Fruit fly (Drosophila melanogaster): ENCODE data around the gene CG34244.

CG34244 gene

dm6 chr3L:14262770-14263169, 27.0 kb upstream of the CG34244 start:
- TF ChIP-seq EcR (GFP tag; optimal IDR thresholded peaks at IDR 0.05), result no peak
- no peak for TF ChIP-seq CG9948 (tag; optimal IDR thresholded peaks at IDR 0.05)
- TF ChIP-seq CG17806 (tag; optimal IDR thresholded peaks at IDR 0.05), result no peak
- TF ChIP-seq CG34367 (tag; optimal IDR thresholded peaks at IDR 0.05), result no peak
- TF ChIP-seq CG10348 (GFP tag; IDR thresholded peaks at IDR 0.05), result no peak
- TF ChIP-seq fd96Ca (GFP tag; IDR thresholded peaks at IDR 0.05), result no peak
- no peak for TF ChIP-seq CG15710 (tag; optimal IDR thresholded peaks at IDR 0.05)
- TF ChIP-seq CG32121 (GFP tag; IDR thresholded peaks at IDR 0.05), result no peak
- no peak for TF ChIP-seq Ets98B (GFP tag; IDR thresholded peaks at IDR 0.05)
- TF ChIP-seq Pif1A (GFP tag; optimal IDR thresholded peaks at IDR 0.05), result no peak
- TF ChIP-seq Pif1B (GFP tag; optimal IDR thresholded peaks at IDR 0.05), result no peak
- TF ChIP-seq rn (GFP tag; IDR thresholded peaks at IDR 0.05), result no peak
- TF ChIP-seq CG8159 (tag; optimal IDR thresholded peaks at IDR 0.05), result no peak
- TF ChIP-seq CG4496 (GFP tag; IDR thresholded peaks at IDR 0.05), result no peak
- TF ChIP-seq CG14655 (GFP tag; optimal IDR thresholded peaks at IDR 0.05), result no peak
- no peak for TF ChIP-seq Snoo (tag; optimal IDR thresholded peaks at IDR 0.05)
- no peak for TF ChIP-seq CG13204 (GFP tag; optimal IDR thresholded peaks at IDR 0.05)
- no peak for TF ChIP-seq CG8301 (tag; optimal IDR thresholded peaks at IDR 0.05)

DNA sequence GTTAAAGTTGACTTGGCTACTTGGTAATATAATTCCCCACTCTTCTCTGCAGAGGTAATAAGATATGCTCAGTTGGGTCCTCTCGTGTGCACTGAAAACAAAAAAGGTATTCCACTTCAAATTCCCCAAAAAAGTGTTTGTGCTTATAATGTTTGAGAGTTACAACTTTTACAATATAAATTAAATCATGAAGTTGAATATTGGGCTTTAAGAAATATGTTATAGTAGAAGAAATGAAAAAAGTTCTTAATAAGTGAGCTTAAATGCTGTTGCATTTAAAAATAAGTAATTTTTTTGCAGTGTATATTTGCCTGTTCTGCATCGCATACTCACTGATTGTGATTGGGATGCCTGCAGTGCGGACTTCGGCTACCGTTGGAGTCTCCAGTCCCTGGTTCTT, 17.7 kb upstream of the CG34244 start:
- TF ChIP-seq CG32121 (GFP tag; IDR thresholded peaks at IDR 0.05), result peak; percentile 64
- TF ChIP-seq rn (GFP tag; IDR thresholded peaks at IDR 0.05), result 0 out of 2 replicates have a peak, but pooled peaks have one; percentile 15
- TF ChIP-seq CG9948 (tag; optimal IDR thresholded peaks at IDR 0.05), result peak; percentile 56
- no peak for TF ChIP-seq gl (tag; optimal IDR thresholded peaks at IDR 0.05)
- peak; percentile 65 for TF ChIP-seq Snoo (tag; optimal IDR thresholded peaks at IDR 0.05)
- TF ChIP-seq fd96Ca (GFP tag; IDR thresholded peaks at IDR 0.05), result no peak
- TF ChIP-seq CG4496 (GFP tag; IDR thresholded peaks at IDR 0.05), result peak; percentile 72; the same call in 2 of the 3 replicates
- TF ChIP-seq Pif1B (GFP tag; optimal IDR thresholded peaks at IDR 0.05), result peak; percentile 53
- TF ChIP-seq Pif1A (GFP tag; optimal IDR thresholded peaks at IDR 0.05), result peak; percentile 59
- peak; percentile 56 for TF ChIP-seq CG12605 (GFP tag; IDR thresholded peaks at IDR 0.05)
- TF ChIP-seq D1 (tag; optimal IDR thresholded peaks at IDR 0.05), result no peak
- TF ChIP-seq CG17806 (tag; optimal IDR thresholded peaks at IDR 0.05), result peak; percentile 13
- no peak for TF ChIP-seq CG10348 (GFP tag; IDR thresholded peaks at IDR 0.05)
- peak; percentile 84 for TF ChIP-seq CG8301 (tag; optimal IDR thresholded peaks at IDR 0.05)
- TF ChIP-seq CG8159 (tag; optimal IDR thresholded peaks at IDR 0.05), result peak; percentile 79
- TF ChIP-seq Ets98B (GFP tag; IDR thresholded peaks at IDR 0.05), result peak; percentile 49; the same call in 1 of the 2 replicates
- TF ChIP-seq EcR (GFP tag; optimal IDR thresholded peaks at IDR 0.05), result no peak
- TF ChIP-seq CG15710 (tag; optimal IDR thresholded peaks at IDR 0.05), result peak; percentile 57
- TF ChIP-seq CG13204 (GFP tag; optimal IDR thresholded peaks at IDR 0.05), result no peak
- TF ChIP-seq CG14655 (GFP tag; optimal IDR thresholded peaks at IDR 0.05), result peak; percentile 85

- TF ChIP-seq gl (tag; optimal IDR thresholded peaks at IDR 0.05) (no peak), rn (GFP tag; IDR thresholded peaks at IDR 0.05) (no peak), Ets98B (GFP tag; IDR thresholded peaks at IDR 0.05) (no peak), CG8159 (tag; optimal IDR thresholded peaks at IDR 0.05) (peak; percentile 73), Pif1A (GFP tag; optimal IDR thresholded peaks at IDR 0.05) (peak; percentile 56), CG15710 (tag; optimal IDR thresholded peaks at IDR 0.05) (peak; percentile 59), CG4496 (GFP tag; IDR thresholded peaks at IDR 0.05) (no peak), CG9948 (tag; optimal IDR thresholded peaks at IDR 0.05) (peak; percentile 51), CG12605 (GFP tag; IDR thresholded peaks at IDR 0.05) (no peak), CG17806 (tag; optimal IDR thresholded peaks at IDR 0.05) (peak; percentile 53), CG32121 (GFP tag; IDR thresholded peaks at IDR 0.05) (no peak), Pif1B (GFP tag; optimal IDR thresholded peaks at IDR 0.05) (peak; percentile 36), CG10348 (GFP tag; IDR thresholded peaks at IDR 0.05) (no peak), CG34367 (tag; optimal IDR thresholded peaks at IDR 0.05) (peak; percentile 32), D1 (tag; optimal IDR thresholded peaks at IDR 0.05) (no peak), CG8301 (tag; optimal IDR thresholded peaks at IDR 0.05) (peak; percentile 48), Snoo (tag; optimal IDR thresholded peaks at IDR 0.05) (peak; percentile 21), CG13204 (GFP tag; optimal IDR thresholded peaks at IDR 0.05) (no peak), CG14655 (GFP tag; optimal IDR thresholded peaks at IDR 0.05) (peak; percentile 60), fd96Ca (GFP tag; IDR thresholded peaks at IDR 0.05) (no peak), EcR (GFP tag; optimal IDR thresholded peaks at IDR 0.05) (no peak)
Measured at dm6 chr3L:14241065-14241464, 5.3 kb upstream of the CG34244 start.

- no peak for TF ChIP-seq rn (GFP tag; IDR thresholded peaks at IDR 0.05)
- TF ChIP-seq CG9948 (tag; optimal IDR thresholded peaks at IDR 0.05), result peak; percentile 73
- TF ChIP-seq CG32121 (GFP tag; IDR thresholded peaks at IDR 0.05), result peak; percentile 76
- TF ChIP-seq CG13204 (GFP tag; optimal IDR thresholded peaks at IDR 0.05), result no peak
- TF ChIP-seq CG17806 (tag; optimal IDR thresholded peaks at IDR 0.05), result peak; percentile 56
- TF ChIP-seq CG8159 (tag; optimal IDR thresholded peaks at IDR 0.05), result peak; percentile 53
- peak; percentile 85 for TF ChIP-seq CG8301 (tag; optimal IDR thresholded peaks at IDR 0.05)
- peak; percentile 46 for TF ChIP-seq Pif1B (GFP tag; optimal IDR thresholded peaks at IDR 0.05)
- no peak for TF ChIP-seq CG4496 (GFP tag; IDR thresholded peaks at IDR 0.05)
- TF ChIP-seq D1 (tag; optimal IDR thresholded peaks at IDR 0.05), result peak; percentile 61
- peak; percentile 47 for TF ChIP-seq CG12605 (GFP tag; IDR thresholded peaks at IDR 0.05)
- TF ChIP-seq CG34367 (tag; optimal IDR thresholded peaks at IDR 0.05), result peak; percentile 31
- no peak for TF ChIP-seq CG10348 (GFP tag; IDR thresholded peaks at IDR 0.05)
- TF ChIP-seq Snoo (tag; optimal IDR thresholded peaks at IDR 0.05), result peak; percentile 43
- peak; percentile 18 for TF ChIP-seq CG15710 (tag; optimal IDR thresholded peaks at IDR 0.05)
- peak; percentile 68 for TF ChIP-seq Pif1A (GFP tag; optimal IDR thresholded peaks at IDR 0.05)
- peak; percentile 90 for TF ChIP-seq CG14655 (GFP tag; optimal IDR thresholded peaks at IDR 0.05)
- TF ChIP-seq gl (tag; optimal IDR thresholded peaks at IDR 0.05), result peak; percentile 24
- no peak for TF ChIP-seq fd96Ca (GFP tag; IDR thresholded peaks at IDR 0.05)
- no peak; the same call in 1 of the 2 replicates for TF ChIP-seq Ets98B (GFP tag; IDR thresholded peaks at IDR 0.05)
- TF ChIP-seq EcR (GFP tag; optimal IDR thresholded peaks at IDR 0.05), result no peak
Measured at dm6 chr3L:14239325-14239724, 3.6 kb upstream of the CG34244 start.

DNA sequence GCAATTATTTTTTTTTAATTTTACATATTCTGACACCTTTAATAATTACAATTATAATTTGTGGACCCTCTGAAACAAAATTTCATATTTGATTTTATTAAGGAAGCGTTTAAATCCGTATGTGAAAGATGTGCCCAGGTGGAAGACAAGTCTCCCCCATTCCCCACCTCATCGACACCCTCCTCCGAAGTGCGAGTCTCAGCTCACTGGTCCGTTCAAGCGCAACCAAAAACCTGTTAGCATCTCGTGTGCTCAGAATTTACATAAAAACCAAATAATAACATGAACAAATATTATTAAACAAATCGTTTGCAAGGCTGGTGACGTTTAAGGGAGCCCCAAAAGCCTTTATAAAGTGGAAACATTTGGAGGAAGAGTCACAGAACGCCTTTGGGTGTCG, 594 bp upstream of the CG34244 start, which contains the start of gene CG7906:
TSS of gene CG7906 (plus strand) at position 301 of the 400 bp plus-strand sequence.
- TF ChIP-seq D1 (tag; optimal IDR thresholded peaks at IDR 0.05) (no peak), CG32121 (GFP tag; IDR thresholded peaks at IDR 0.05) (no peak), CG10348 (GFP tag; IDR thresholded peaks at IDR 0.05) (no peak), CG13204 (GFP tag; optimal IDR thresholded peaks at IDR 0.05) (no peak), CG34367 (tag; optimal IDR thresholded peaks at IDR 0.05) (no peak), Ets98B (GFP tag; IDR thresholded peaks at IDR 0.05) (no peak), Pif1B (GFP tag; optimal IDR thresholded peaks at IDR 0.05) (no peak)
